Fruit fly (Drosophila melanogaster): ENCODE data around the gene CycJ.
A peak's percentile ranks its signal among the peaks of the same experiment; 100 is the strongest.

Gene CycJ

dm6 chr3L:3423006-3423405 lies 43.2 kb upstream of the CycJ start:
- TF ChIP-seq Hr3 (GFP tag; optimal IDR thresholded peaks at IDR 0.05) (no peak), CG7786 (GFP tag; optimal IDR thresholded peaks at IDR 0.05) (no peak), maf-S (GFP tag; optimal IDR thresholded peaks at IDR 0.05) (no peak), CG31388 (GFP tag; optimal IDR thresholded peaks at IDR 0.05) (no peak), gro (GFP tag; optimal IDR thresholded peaks at IDR 0.05) (no peak), twi (tag; optimal IDR thresholded peaks at IDR 0.05) (peak; percentile 5), CG5245 (GFP tag; optimal IDR thresholded peaks at IDR 0.05) (no peak), lbe (GFP tag; optimal IDR thresholded peaks at IDR 0.05) (peak; percentile 9), CG2889 (GFP tag; IDR thresholded peaks at IDR 0.05) (no peak), CG12104 (GFP tag; optimal IDR thresholded peaks at IDR 0.05) (no peak), dati (GFP tag; IDR thresholded peaks at IDR 0.05) (no peak)

- TF ChIP-seq Med (GFP tag) = peak; percentile 56
- no peak for TF ChIP-seq CG9215 (GFP tag; IDR thresholded peaks at IDR 0.05)
- TF ChIP-seq CG11085 (GFP tag; IDR thresholded peaks at IDR 0.05) = no peak
- TF ChIP-seq CG12071 (GFP tag; optimal IDR thresholded peaks at IDR 0.05) = no peak
- no peak for TF ChIP-seq vnd (GFP tag; IDR thresholded peaks at IDR 0.05; ENCODE audit: partially characterized antibody)
- TF ChIP-seq zfh1 (GFP tag; IDR thresholded peaks at IDR 0.05) = no peak
- no peak for TF ChIP-seq CG34224 (GFP tag; IDR thresholded peaks at IDR 0.05; ENCODE audit: partially characterized antibody)
- no peak for TF ChIP-seq Spps (tag; optimal IDR thresholded peaks at IDR 0.05)
- 0 out of 2 replicates have a peak, but pooled peaks have one; percentile 7 for TF ChIP-seq Drgx (GFP tag; IDR thresholded peaks at IDR 0.05)
- TF ChIP-seq CG2199 (GFP tag; IDR thresholded peaks at IDR 0.05) = no peak
- TF ChIP-seq scrt (GFP tag; optimal IDR thresholded peaks at IDR 0.05) = no peak
Measured at dm6 chr3L:3424846-3425245, 41.4 kb upstream of the CycJ start, which contains the start of gene sty. Gene sty, minus strand, starts transcription at chr3L:3424935.

- TF ChIP-seq sd (tag; optimal IDR thresholded peaks at IDR 0.05) (no peak), Deaf1 (tag; optimal IDR thresholded peaks at IDR 0.05) (peak; percentile 91), Antp (GFP tag; optimal IDR thresholded peaks at IDR 0.05) (no peak), Sin3A (optimal IDR thresholded peaks at IDR 0.05) (no peak), abd-A (tag; optimal IDR thresholded peaks at IDR 0.05) (peak; percentile 80), lmd (GFP tag; IDR thresholded peaks at IDR 0.05) (no peak), CG13894 (tag; optimal IDR thresholded peaks at IDR 0.05) (peak; percentile 33), sens-2 (GFP tag; IDR thresholded peaks at IDR 0.05) (no peak), CG9932 (GFP tag; IDR thresholded peaks at IDR 0.05) (0 out of 2 replicates have a peak, but pooled peaks have one; percentile 4), pb (GFP tag; optimal IDR thresholded peaks at IDR 0.05) (no peak), schlank (tag; optimal IDR thresholded peaks at IDR 0.05) (no peak), PHDP (tag; optimal IDR thresholded peaks at IDR 0.05) (no peak), Hmr (GFP tag; optimal IDR thresholded peaks at IDR 0.05) (peak; percentile 18), CG6175 (GFP tag; IDR thresholded peaks at IDR 0.05) (no peak), chif (GFP tag; optimal IDR thresholded peaks at IDR 0.05) (no peak), CG8924 (tag; optimal IDR thresholded peaks at IDR 0.05) (no peak), yki (optimal IDR thresholded peaks at IDR 0.05) (no peak), Hey (tag; optimal IDR thresholded peaks at IDR 0.05) (no peak), MBD-R2 (GFP tag; IDR thresholded peaks at IDR 0.05) (no peak), slbo (GFP tag; IDR thresholded peaks at IDR 0.05) (no peak), ttk (GFP tag; IDR thresholded peaks at IDR 0.05) (no peak), CG12659 (GFP tag; optimal IDR thresholded peaks at IDR 0.05) (no peak), NK7.1 (GFP tag; optimal IDR thresholded peaks at IDR 0.05) (no peak), CG8765 (GFP tag; IDR thresholded peaks at IDR 0.05) (no peak), CG34422 (GFP tag; IDR thresholded peaks at IDR 0.05) (peak; percentile 43; the same call in 1 of the 3 replicates), CG4820 (GFP tag; optimal IDR thresholded peaks at IDR 0.05) (no peak), CG5953 (GFP tag; IDR thresholded peaks at IDR 0.05) (no peak), vfl (GFP tag; optimal IDR thresholded peaks at IDR 0.05) (no peak), CG11695 (GFP tag; IDR thresholded peaks at IDR 0.05) (no peak), ab (GFP tag; optimal IDR thresholded peaks at IDR 0.05) (no peak)
Measured at dm6 chr3L:3427037-3427436, 39.2 kb upstream of the CycJ start.
